Fruit fly (Drosophila melanogaster): Measurements from ENCODE around the gene Mur89F.

dm6 chr3R:17209990-17210389, 8.1 kb upstream of the Mur89F start:
- no peak for TF ChIP-seq Nf-YC (tag; optimal IDR thresholded peaks at IDR 0.05)
- TF ChIP-seq aop (GFP tag; IDR thresholded peaks at IDR 0.05) = no peak
- no peak for TF ChIP-seq Hr39 (optimal IDR thresholded peaks at IDR 0.05)
- TF ChIP-seq CG1024 (GFP tag; IDR thresholded peaks at IDR 0.05) = no peak
- TF ChIP-seq h (optimal IDR thresholded peaks at IDR 0.05) = no peak
- TF ChIP-seq gcm2 (GFP tag; optimal IDR thresholded peaks at IDR 0.05) = no peak
- TF ChIP-seq CG7987 (GFP tag; optimal IDR thresholded peaks at IDR 0.05) = no peak
- TF ChIP-seq ab (GFP tag; optimal IDR thresholded peaks at IDR 0.05) = no peak
- no peak for TF ChIP-seq eve (GFP tag; optimal IDR thresholded peaks at IDR 0.05)
